Worm (Caenorhabditis elegans) whole organism, L3 larva: ENCODE results near the gene R10E4.11.

ENCODE experiments used
- R02D3.7 ChIP-seq: fragments of 150-350 bp; optimal IDR thresholded peaks from 2 replicates; lab custom pipeline; 2014; ENCODE audit warnings: missing biosample characterization, missing genetic modification characterization
- ZK546.5 ChIP-seq: sonication (generic microtip); optimal IDR thresholded peaks from 2 replicates; lab custom pipeline; 2017; ENCODE audit warnings: missing biosample characterization, missing genetic modification characterization
- aly-2 ChIP-seq: fragments of 150-350 bp; optimal IDR thresholded peaks from 2 replicates; lab custom pipeline; 2014; ENCODE audit warnings: missing biosample characterization, missing genetic modification characterization
- ama-1 ChIP-seq: fragments of 150-350 bp; optimal IDR thresholded peaks from 2 replicates; lab custom pipeline; 2018
- ceh-16 ChIP-seq: sonication (generic microtip); optimal IDR thresholded peaks from 2 replicates; lab custom pipeline; 2017; ENCODE audit warnings: missing biosample characterization, missing genetic modification characterization
- ceh-28 ChIP-seq: fragments of 150-350 bp; optimal IDR thresholded peaks from 2 replicates; lab custom pipeline; 2014; ENCODE audit warnings: missing biosample characterization, missing genetic modification reagents, missing genetic modification characterization
- ceh-82 ChIP-seq: fragments of 150-350 bp; optimal IDR thresholded peaks from 2 replicates; lab custom pipeline; 2014; ENCODE audit warnings: missing biosample characterization, missing genetic modification characterization
- ceh-9 ChIP-seq: sonication (generic microtip); optimal IDR thresholded peaks from 2 replicates; lab custom pipeline; 2018; ENCODE audit warnings: missing biosample characterization, missing genetic modification characterization
- daf-12 ChIP-seq: fragments of 150-350 bp; optimal IDR thresholded peaks from 2 replicates; lab custom pipeline; 2014; ENCODE audit warnings: missing biosample characterization, missing genetic modification reagents, missing genetic modification characterization
- egl-27 ChIP-seq: sonication (generic microtip); optimal IDR thresholded peaks from 4 replicates; lab custom pipeline; 2017; ENCODE audit warnings: missing biosample characterization, missing genetic modification reagents, missing genetic modification characterization
- egl-5 ChIP-seq: fragments of 150-350 bp; optimal IDR thresholded peaks from 2 replicates; lab custom pipeline; 2017; ENCODE audit warnings: missing biosample characterization, missing genetic modification reagents, missing genetic modification characterization, inconsistent platforms
- elt-1 ChIP-seq: fragments of 150-350 bp; optimal IDR thresholded peaks from 2 replicates; lab custom pipeline; 2014; ENCODE audit warnings: missing biosample characterization, missing genetic modification characterization
- elt-2 ChIP-seq: sonication (generic microtip); optimal IDR thresholded peaks from 2 replicates; lab custom pipeline; 2016; ENCODE audit warnings: missing genetic modification reagents, mild to moderate bottlenecking, missing genetic modification characterization, missing compliant biosample characterization
- elt-3 ChIP-seq, 3 experiments: fragments of 150-350 bp in 1 of 3; sonication (generic microtip) in 2 of 3; optimal IDR thresholded peaks; 2 replicates in 2 of 3; 4 replicates in 1 of 3; lab custom pipeline; 2014 to 2017; ENCODE audit warnings: missing biosample characterization in 3 of 3, missing genetic modification characterization in 3 of 3
- eor-1 ChIP-seq, 2 experiments: fragments of 150-350 bp; optimal IDR thresholded peaks; 2 replicates each; lab custom pipeline; 2014 to 2018; ENCODE audit warnings: missing biosample characterization in 2 of 2, missing genetic modification characterization in 2 of 2
- fkh-10 ChIP-seq: sonication (generic microtip); optimal IDR thresholded peaks from 2 replicates; lab custom pipeline; 2017; ENCODE audit warnings: missing biosample characterization, missing genetic modification reagents, missing genetic modification characterization
- fkh-2 ChIP-seq: fragments of 150-350 bp; optimal IDR thresholded peaks from 2 replicates; lab custom pipeline; 2014; ENCODE audit warnings: missing biosample characterization, missing genetic modification reagents, missing genetic modification characterization
- fos-1 ChIP-seq: fragments of 150-350 bp; optimal IDR thresholded peaks from 2 replicates; lab custom pipeline; 2014; ENCODE audit warnings: missing biosample characterization, missing genetic modification characterization
- hmg-11 ChIP-seq: sonication (generic microtip); optimal IDR thresholded peaks from 2 replicates; lab custom pipeline; 2016; ENCODE audit warnings: missing genetic modification characterization, missing compliant biosample characterization
- jun-1 ChIP-seq: fragments of 150-350 bp; optimal IDR thresholded peaks from 2 replicates; lab custom pipeline; 2014; ENCODE audit warnings: missing biosample characterization, missing genetic modification reagents, missing genetic modification characterization
- lin-15B ChIP-seq: fragments of 150-350 bp; optimal IDR thresholded peaks from 2 replicates; lab custom pipeline; 2014; ENCODE audit warnings: missing biosample characterization, missing genetic modification characterization
- lin-39 ChIP-seq: fragments of 150-350 bp; optimal IDR thresholded peaks from 2 replicates; lab custom pipeline; 2018; ENCODE audit warnings: missing biosample characterization, missing genetic modification reagents, missing genetic modification characterization
- lsy-12 ChIP-seq: sonication (generic microtip); optimal IDR thresholded peaks from 2 replicates; lab custom pipeline; 2016; ENCODE audit warnings: mild to moderate bottlenecking, missing genetic modification characterization, missing compliant biosample characterization
- mdl-1 ChIP-seq: fragments of 150-350 bp; optimal IDR thresholded peaks from 2 replicates; lab custom pipeline; 2014; ENCODE audit warnings: missing biosample characterization, missing genetic modification characterization
- mml-1 ChIP-seq: fragments of 150-350 bp; sonication (generic microtip); optimal IDR thresholded peaks from 3 replicates; lab custom pipeline; 2014; ENCODE audit warnings: missing biosample characterization, missing genetic modification characterization
- nfya-1 ChIP-seq: sonication (generic microtip); optimal IDR thresholded peaks from 2 replicates; lab custom pipeline; 2017; ENCODE audit warnings: missing genetic modification characterization, mild to moderate bottlenecking, missing compliant biosample characterization, antibody characterized with exemption, moderate library complexity; ENCODE audit not compliant: insufficient read depth
- nhr-11 ChIP-seq: fragments of 150-350 bp; optimal IDR thresholded peaks from 2 replicates; lab custom pipeline; 2014; ENCODE audit warnings: missing biosample characterization, missing genetic modification characterization
- nhr-12 ChIP-seq: fragments of 150-350 bp; optimal IDR thresholded peaks from 2 replicates; lab custom pipeline; 2014; ENCODE audit warnings: missing biosample characterization, missing genetic modification characterization
- nhr-23 ChIP-seq: fragments of 150-350 bp; optimal IDR thresholded peaks from 2 replicates; lab custom pipeline; 2014; ENCODE audit warnings: missing biosample characterization, missing genetic modification reagents, missing genetic modification characterization
- nhr-237 ChIP-seq: fragments of 150-350 bp; optimal IDR thresholded peaks from 2 replicates; lab custom pipeline; 2014; ENCODE audit warnings: missing biosample characterization, missing genetic modification characterization
- nhr-25 ChIP-seq: sonication (generic microtip); optimal IDR thresholded peaks from 2 replicates; lab custom pipeline; 2017; ENCODE audit warnings: missing biosample characterization, missing genetic modification characterization
- nhr-28 ChIP-seq: fragments of 150-350 bp; optimal IDR thresholded peaks from 2 replicates; lab custom pipeline; 2014; ENCODE audit warnings: missing biosample characterization, missing genetic modification characterization
- nhr-43 ChIP-seq: sonication (generic microtip); optimal IDR thresholded peaks from 2 replicates; lab custom pipeline; 2016; ENCODE audit warnings: mild to moderate bottlenecking, missing genetic modification characterization, missing compliant biosample characterization; ENCODE audit not compliant: poor library complexity, severe bottlenecking
- nhr-67 ChIP-seq: fragments of 150-350 bp; optimal IDR thresholded peaks from 2 replicates; lab custom pipeline; 2014; ENCODE audit warnings: missing biosample characterization, missing genetic modification characterization
- nhr-76 ChIP-seq: fragments of 150-350 bp; sonication (generic microtip); optimal IDR thresholded peaks from 5 replicates; lab custom pipeline; 2014; ENCODE audit warnings: missing biosample characterization, missing genetic modification characterization
- nhr-77 ChIP-seq: fragments of 150-350 bp; optimal IDR thresholded peaks from 2 replicates; lab custom pipeline; 2014; ENCODE audit warnings: missing biosample characterization, missing genetic modification characterization
- pha-4 ChIP-seq: fragments of 150-350 bp; optimal IDR thresholded peaks from 2 replicates; lab custom pipeline; 2014; ENCODE audit warnings: missing biosample characterization, missing genetic modification reagents, missing genetic modification characterization
- pqm-1 ChIP-seq: fragments of 150-350 bp; optimal IDR thresholded peaks from 2 replicates; lab custom pipeline; 2017; ENCODE audit warnings: missing biosample characterization, missing genetic modification characterization, inconsistent platforms
- sea-2 ChIP-seq: fragments of 150-350 bp; sonication (generic microtip); optimal IDR thresholded peaks from 4 replicates; lab custom pipeline; 2014; ENCODE audit warnings: missing biosample characterization, missing genetic modification reagents, missing genetic modification characterization
- skn-1 ChIP-seq: fragments of 150-350 bp; optimal IDR thresholded peaks from 2 replicates; lab custom pipeline; 2014; ENCODE audit warnings: missing biosample characterization, missing genetic modification characterization
- snpc-4 ChIP-seq: fragments of 150-350 bp; optimal IDR thresholded peaks from 2 replicates; lab custom pipeline; 2014; ENCODE audit warnings: missing biosample characterization, missing genetic modification characterization
- tbx-2 ChIP-seq: sonication (generic microtip); optimal IDR thresholded peaks from 2 replicates; lab custom pipeline; 2016; ENCODE audit warnings: mild to moderate bottlenecking, missing genetic modification characterization, missing compliant biosample characterization
- unc-39 ChIP-seq: sonication (generic microtip); optimal IDR thresholded peaks from 4 replicates; lab custom pipeline; 2017; ENCODE audit warnings: missing biosample characterization, missing genetic modification characterization
- unc-62 ChIP-seq: fragments of 150-350 bp; sonication (generic microtip); optimal IDR thresholded peaks from 4 replicates; lab custom pipeline; 2014; ENCODE audit warnings: missing biosample characterization, missing genetic modification reagents, missing genetic modification characterization
- zag-1 ChIP-seq: fragments of 150-350 bp; optimal IDR thresholded peaks from 2 replicates; lab custom pipeline; 2014; ENCODE audit warnings: missing biosample characterization, missing genetic modification characterization
- ztf-11 ChIP-seq: fragments of 150-350 bp; optimal IDR thresholded peaks from 2 replicates; lab custom pipeline; 2014; ENCODE audit warnings: missing biosample characterization, missing genetic modification characterization
- ztf-4 ChIP-seq: fragments of 150-350 bp; optimal IDR thresholded peaks from 2 replicates; lab custom pipeline; 2014; ENCODE audit warnings: missing biosample characterization, missing genetic modification characterization

Gene R10E4.11

DNA sequence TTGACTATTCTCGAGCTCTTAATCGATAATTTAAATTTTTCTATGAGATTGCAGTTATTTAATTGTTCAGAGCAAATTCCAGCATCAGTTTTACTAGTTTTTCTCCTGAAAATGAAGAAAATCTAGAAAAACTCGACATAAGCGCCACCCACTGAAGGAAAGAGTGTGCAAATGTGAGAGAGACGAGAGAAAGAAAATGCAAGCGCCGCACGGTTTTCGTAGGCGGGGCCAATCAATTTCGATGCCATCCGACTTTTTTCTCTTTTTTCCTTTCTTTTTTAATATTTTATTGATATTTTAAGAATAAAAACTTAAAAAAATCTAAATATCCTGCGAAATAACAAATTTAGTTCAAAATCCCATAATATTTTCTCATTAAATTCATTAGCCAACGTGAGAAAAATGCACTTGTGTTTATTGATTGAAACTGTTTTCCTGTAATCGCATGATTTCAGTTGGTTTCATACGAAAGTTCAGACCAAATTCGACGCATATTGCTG, 31.8 kb upstream of the R10E4.11 start, which contains the start of gene cdk-12:
TSS of gene cdk-12 (plus strand) at position 450 of the 500 bp plus-strand sequence.
- TF ChIP-seq daf-12 (tag; lab: Kevin White, UChicago) = no peak
- no peak for TF ChIP-seq mdl-1 (tag; lab: Kevin White, UChicago)
- TF ChIP-seq ceh-28 (tag; lab: Kevin White, UChicago) = peak; percentile 22
- no peak for TF ChIP-seq unc-62 (GFP tag; lab: Kevin White, UChicago)
- peak; percentile 63 for TF ChIP-seq snpc-4 (tag; lab: Kevin White, UChicago)
- no peak for TF ChIP-seq ztf-11 (tag; lab: Kevin White, UChicago)
- TF ChIP-seq fkh-10 = no peak
- no peak for TF ChIP-seq aly-2
- TF ChIP-seq egl-5 (tag; lab: Kevin White, UChicago) = no peak
- no peak for TF ChIP-seq tbx-2 (tag; lab: Kevin White, UChicago)
- no peak for TF ChIP-seq nhr-11 (tag; lab: Kevin White, UChicago)
- TF ChIP-seq ama-1 = no peak
- TF ChIP-seq nfya-1 = peak; percentile 81
- TF ChIP-seq fos-1 (tag; lab: Kevin White, UChicago) = no peak
- TF ChIP-seq nhr-43 (tag; lab: Kevin White, UChicago) = no peak
- TF ChIP-seq R02D3.7 (tag; lab: Kevin White, UChicago) = no peak
- no peak for TF ChIP-seq nhr-77 (tag; lab: Kevin White, UChicago)
- TF ChIP-seq ztf-4 (tag; lab: Kevin White, UChicago) = no peak
- TF ChIP-seq ceh-82 = no peak
- TF ChIP-seq nhr-76 (tag; lab: Kevin White, UChicago) = no peak
- peak; percentile 34 for TF ChIP-seq hmg-11 (tag; lab: Kevin White, UChicago)
- TF ChIP-seq elt-3 (tag; optimal IDR thresholded peaks at IDR 0.05; lab: Kevin White, UChicago) = no peak
- no peak for TF ChIP-seq nhr-12
- TF ChIP-seq sea-2 (GFP tag; lab: Kevin White, UChicago) = no peak
- TF ChIP-seq mml-1 (tag; lab: Kevin White, UChicago) = no peak
- TF ChIP-seq egl-27 (tag; lab: Kevin White, UChicago) = no peak
- no peak for TF ChIP-seq ceh-16 (tag; lab: Kevin White, UChicago)
- peak; percentile 35 for TF ChIP-seq lin-39 (tag; lab: Kevin White, UChicago)
- TF ChIP-seq skn-1 (tag; lab: Kevin White, UChicago) = no peak
- peak; percentile 4 for TF ChIP-seq elt-2 (tag; lab: Kevin White, UChicago)
- TF ChIP-seq nhr-23 = peak; percentile 16
- no peak for TF ChIP-seq nhr-28 (tag; lab: Kevin White, UChicago)
- TF ChIP-seq eor-1 (tag; optimal IDR thresholded peaks at IDR 0.05; lab: Kevin White, UChicago) = no peak
- TF ChIP-seq ZK546.5 (tag; lab: Kevin White, UChicago) = no peak
- no peak for TF ChIP-seq zag-1 (tag; lab: Kevin White, UChicago)
- peak; percentile 36 for TF ChIP-seq lin-15B
- TF ChIP-seq fkh-2 = no peak
- peak; percentile 49 for TF ChIP-seq pha-4
- no peak for TF ChIP-seq pqm-1 (tag; lab: Kevin White, UChicago)
- no peak for TF ChIP-seq jun-1 (tag; lab: Kevin White, UChicago)
- no peak for TF ChIP-seq nhr-237
- TF ChIP-seq nhr-25 = no peak
- TF ChIP-seq lsy-12 = no peak
- TF ChIP-seq elt-1 (tag; lab: Kevin White, UChicago) = no peak
- TF ChIP-seq nhr-67 (tag; lab: Kevin White, UChicago) = no peak
- no peak for TF ChIP-seq ceh-9 (tag; lab: Kevin White, UChicago)
- TF ChIP-seq unc-39 (tag; lab: Kevin White, UChicago) = no peak
